Fruit fly (Drosophila melanogaster) whole organism, embryonic: ENCODE data around the gene CG13694.
A peak's percentile ranks its signal among the peaks of the same experiment; 100 is the strongest.

Source experiments
- Adf1 ChIP-seq: fragments of 200-800 bp; sonication (Bioruptor generic); IDR thresholded peaks from 2 replicates; pipeline ENCODE4 v1.3.6; 2022; ENCODE audit warnings: missing biosample characterization, missing genetic modification characterization
- B-H1 ChIP-seq: fragments of 200-800 bp; sonication (Bioruptor generic); IDR thresholded peaks from 3 replicates; pipeline ENCODE4 v1.3.6; 2022; ENCODE audit warnings: missing biosample characterization, missing genetic modification characterization
- B-H2 ChIP-seq: fragments of 200-800 bp; sonication (Bioruptor generic); optimal IDR thresholded peaks from 2 replicates; lab custom pipeline; 2018; ENCODE audit warnings: missing biosample characterization, mild to moderate bottlenecking, missing genetic modification characterization
- BEAF-32 ChIP-seq: fragments of 200-800 bp; sonication (Bioruptor generic); optimal IDR thresholded peaks from 3 replicates; lab custom pipeline; 2017; ENCODE audit warnings: missing biosample characterization, missing genetic modification characterization, mild to moderate bottlenecking, moderate library complexity, missing genetic modification reagents
- CG11085 ChIP-seq: fragments of 200-800 bp; sonication (Bioruptor generic); IDR thresholded peaks from 2 replicates; pipeline ENCODE4 v1.3.6; 2022; ENCODE audit warnings: missing biosample characterization, missing genetic modification characterization
- CG12104 ChIP-seq: fragments of 200-800 bp; sonication (Bioruptor generic); optimal IDR thresholded peaks from 3 replicates; lab custom pipeline; 2016; ENCODE audit warnings: missing biosample characterization, missing genetic modification characterization
- CG12155 ChIP-seq: fragments of 200-800 bp; sonication (Bioruptor generic); optimal IDR thresholded peaks from 3 replicates; lab custom pipeline; 2016; ENCODE audit warnings: missing biosample characterization, missing genetic modification characterization
- CG12769 ChIP-seq: fragments of 200-800 bp; sonication (Bioruptor generic); optimal IDR thresholded peaks from 2 replicates; lab custom pipeline; 2019; ENCODE audit warnings: missing biosample characterization, mild to moderate bottlenecking, missing genetic modification characterization, moderate library complexity
- CG13123 ChIP-seq: fragments of 200-800 bp; sonication (Bioruptor generic); optimal IDR thresholded peaks from 2 replicates; lab custom pipeline; 2016; ENCODE audit warnings: missing biosample characterization, missing genetic modification characterization
- CG15269 ChIP-seq: fragments of 200-800 bp; sonication (Bioruptor generic); optimal IDR thresholded peaks from 2 replicates; lab custom pipeline; 2018; ENCODE audit warnings: missing biosample characterization, mild to moderate bottlenecking, missing genetic modification characterization, moderate library complexity
- CG1529 ChIP-seq: fragments of 200-800 bp; sonication (Bioruptor generic); optimal IDR thresholded peaks from 3 replicates; lab custom pipeline; 2018; ENCODE audit warnings: missing biosample characterization, missing genetic modification characterization
- CG15514 ChIP-seq: fragments of 200-800 bp; sonication (Bioruptor generic); optimal IDR thresholded peaks from 3 replicates; lab custom pipeline; 2017; ENCODE audit warnings: missing biosample characterization, missing genetic modification characterization, mild to moderate bottlenecking, moderate library complexity, missing genetic modification reagents
- CG2116 ChIP-seq: fragments of 200-800 bp; sonication (Bioruptor generic); optimal IDR thresholded peaks from 3 replicates; lab custom pipeline; 2018; ENCODE audit warnings: missing biosample characterization, mild to moderate bottlenecking, missing genetic modification characterization
- CG2120 ChIP-seq: fragments of 200-800 bp; sonication (Bioruptor generic); optimal IDR thresholded peaks from 3 replicates; lab custom pipeline; 2016; ENCODE audit warnings: missing biosample characterization, missing genetic modification characterization
- CG2202 ChIP-seq: fragments of 200-800 bp; sonication (Bioruptor generic); optimal IDR thresholded peaks from 2 replicates; lab custom pipeline; 2018; ENCODE audit warnings: missing biosample characterization, mild to moderate bottlenecking, missing genetic modification characterization
- CG30431 ChIP-seq: fragments of 200-800 bp; sonication (Bioruptor generic); optimal IDR thresholded peaks from 2 replicates; lab custom pipeline; 2017; ENCODE audit warnings: missing biosample characterization, missing genetic modification characterization
- CG3838 ChIP-seq: fragments of 200-800 bp; sonication (Bioruptor generic); optimal IDR thresholded peaks from 3 replicates; lab custom pipeline; 2016; ENCODE audit warnings: missing biosample characterization, missing genetic modification characterization
- CHES-1-like ChIP-seq: fragments of 200-800 bp; sonication (Bioruptor generic); optimal IDR thresholded peaks from 2 replicates; lab custom pipeline; 2016; ENCODE audit warnings: missing biosample characterization, missing genetic modification characterization
- Drgx ChIP-seq: fragments of 200-800 bp; sonication (Bioruptor generic); IDR thresholded peaks from 2 replicates; pipeline ENCODE4 v1.3.6; 2022; ENCODE audit warnings: missing biosample characterization, missing genetic modification characterization
- Fer1 ChIP-seq: fragments of 200-800 bp; sonication (Bioruptor generic); optimal IDR thresholded peaks from 2 replicates; lab custom pipeline; 2017; ENCODE audit warnings: missing biosample characterization, mild to moderate bottlenecking, missing genetic modification characterization
- Fer2 ChIP-seq: fragments of 200-800 bp; sonication (Bioruptor generic); optimal IDR thresholded peaks from 2 replicates; lab custom pipeline; 2018; ENCODE audit warnings: missing biosample characterization, mild to moderate bottlenecking, missing genetic modification characterization, moderate library complexity
- Fer3 ChIP-seq: fragments of 200-800 bp; sonication (Bioruptor generic); optimal IDR thresholded peaks from 2 replicates; lab custom pipeline; 2018; ENCODE audit warnings: missing biosample characterization, mild to moderate bottlenecking, missing genetic modification characterization, moderate library complexity
- Gug ChIP-seq: fragments of 200-800 bp; sonication (Bioruptor generic); IDR thresholded peaks from 4 replicates; pipeline ENCODE4 v1.3.6; 2022; ENCODE audit warnings: missing biosample characterization, missing genetic modification characterization
- HmgD ChIP-seq: fragments of 200-800 bp; sonication (Bioruptor generic); optimal IDR thresholded peaks from 3 replicates; lab custom pipeline; 2016; ENCODE audit warnings: missing biosample characterization, missing genetic modification characterization
- Hsf ChIP-seq: fragments of 200-800 bp; sonication (Bioruptor generic); optimal IDR thresholded peaks from 3 replicates; lab custom pipeline; 2016; ENCODE audit warnings: missing biosample characterization, missing genetic modification characterization
- Max ChIP-seq: fragments of 200-800 bp; sonication (Bioruptor generic); optimal IDR thresholded peaks from 2 replicates; lab custom pipeline; 2016; ENCODE audit warnings: missing biosample characterization, mild to moderate bottlenecking, missing genetic modification characterization
- Med ChIP-seq: fragments of 200-800 bp; sonication (Bioruptor generic); peaks from one replicate; lab custom pipeline; 2016; ENCODE audit warnings: missing biosample characterization, missing genetic modification characterization, mild to moderate bottlenecking, inconsistent platforms, moderate library complexity
- NC2β ChIP-seq: fragments of 200-800 bp; sonication (Bioruptor generic); optimal IDR thresholded peaks from 2 replicates; lab custom pipeline; 2016; ENCODE audit warnings: missing biosample characterization, missing genetic modification characterization
- Nf-YA ChIP-seq: fragments of 200-800 bp; sonication (Bioruptor generic); IDR thresholded peaks from 2 replicates; pipeline ENCODE4 v1.3.6; 2022; ENCODE audit warnings: missing biosample characterization, missing genetic modification characterization
- Ptx1 ChIP-seq: fragments of 200-800 bp; sonication (Bioruptor generic); IDR thresholded peaks from 2 replicates; pipeline ENCODE4 v1.3.6; 2022; ENCODE audit warnings: missing biosample characterization, missing genetic modification characterization
- Ravus ChIP-seq: fragments of 200-800 bp; sonication (Bioruptor generic); IDR thresholded peaks from 2 replicates; pipeline ENCODE4 v1.3.6; 2022; ENCODE audit warnings: missing biosample characterization, missing genetic modification characterization
- Six4 ChIP-seq: fragments of 200-800 bp; sonication (Bioruptor generic); optimal IDR thresholded peaks from 2 replicates; lab custom pipeline; 2016; ENCODE audit warnings: missing biosample characterization, missing genetic modification characterization
- Stat92E ChIP-seq, 3 experiments: fragments of >200 bp in 2 of 3; fragments of 200-800 bp in 1 of 3; sonication (Bioruptor generic) in 1 of 3; optimal IDR thresholded peaks; 2 replicates each; lab custom pipeline; 2017 to 2019; ENCODE audit warnings: missing biosample characterization in 3 of 3, missing genetic modification characterization in 3 of 3, mild to moderate bottlenecking in 1 of 3, moderate library complexity in 1 of 3
- Xbp1 ChIP-seq: fragments of 200-800 bp; sonication (Bioruptor generic); optimal IDR thresholded peaks from 3 replicates; lab custom pipeline; 2016; ENCODE audit warnings: missing biosample characterization, mild to moderate bottlenecking, missing genetic modification characterization
- YL-1 ChIP-seq: fragments of 200-800 bp; sonication (Bioruptor generic); optimal IDR thresholded peaks from 3 replicates; lab custom pipeline; 2017; ENCODE audit warnings: missing biosample characterization, mild to moderate bottlenecking, missing genetic modification characterization
- ap ChIP-seq: fragments of 200-800 bp; sonication (Bioruptor generic); IDR thresholded peaks from 2 replicates; pipeline ENCODE4 v1.3.6; 2022; ENCODE audit warnings: missing biosample characterization, missing genetic modification characterization
- az2 ChIP-seq: fragments of 200-800 bp; sonication (Bioruptor generic); optimal IDR thresholded peaks from 3 replicates; lab custom pipeline; 2016; ENCODE audit warnings: missing biosample characterization, missing genetic modification characterization
- cg ChIP-seq: fragments of 200-800 bp; sonication (Bioruptor generic); optimal IDR thresholded peaks from 3 replicates; lab custom pipeline; 2019; ENCODE audit warnings: missing biosample characterization, mild to moderate bottlenecking, missing genetic modification characterization, moderate library complexity
- dan ChIP-seq: fragments of 200-800 bp; sonication (Bioruptor generic); IDR thresholded peaks from 2 replicates; pipeline ENCODE4 v1.3.6; 2022; ENCODE audit warnings: missing biosample characterization, missing genetic modification characterization
- danr ChIP-seq: fragments of 200-800 bp; sonication (Bioruptor generic); IDR thresholded peaks from 2 replicates; pipeline ENCODE4 v1.3.6; 2022; ENCODE audit warnings: missing biosample characterization, missing genetic modification characterization
- exex ChIP-seq: fragments of 200-800 bp; sonication (Bioruptor generic); optimal IDR thresholded peaks from 4 replicates; lab custom pipeline; 2018; ENCODE audit warnings: missing biosample characterization, mild to moderate bottlenecking, missing genetic modification characterization, moderate library complexity
- fru ChIP-seq: fragments of >200 bp; optimal IDR thresholded peaks from 2 replicates; lab custom pipeline; 2017
- hkb ChIP-seq, 2 experiments: fragments of 200-800 bp in 1 of 2; fragments of >200 bp in 1 of 2; sonication (Bioruptor generic) in 1 of 2; IDR thresholded peaks in 1 of 2; optimal IDR thresholded peaks in 1 of 2; 2 replicates each; pipeline versions ENCODE4 v1.3.6 to Lab custom; 2017 to 2022; ENCODE audit warnings: missing biosample characterization in 1 of 2, missing genetic modification characterization in 1 of 2
- odd ChIP-seq: fragments of 200-800 bp; sonication (Bioruptor generic); optimal IDR thresholded peaks from 2 replicates; lab custom pipeline; 2017; ENCODE audit warnings: missing biosample characterization, mild to moderate bottlenecking, missing genetic modification characterization
- pan ChIP-seq, 4 experiments: fragments of >200 bp in 3 of 4; fragments of 200-800 bp in 1 of 4; sonication (Bioruptor generic) in 1 of 4; optimal IDR thresholded peaks in 3 of 4; IDR thresholded peaks in 1 of 4; 2 replicates each; pipeline versions ENCODE4 v1.3.6 to Lab custom; 2017 to 2022; ENCODE audit warnings: missing biosample characterization in 2 of 4, missing genetic modification characterization in 2 of 4, mixed read lengths in 1 of 4
- scrt ChIP-seq: fragments of 200-800 bp; sonication (Bioruptor generic); optimal IDR thresholded peaks from 2 replicates; lab custom pipeline; 2018; ENCODE audit warnings: missing biosample characterization, mild to moderate bottlenecking, missing genetic modification characterization, moderate library complexity
- sd ChIP-seq: fragments of 200-800 bp; sonication (Bioruptor generic); optimal IDR thresholded peaks from 3 replicates; lab custom pipeline; 2018; ENCODE audit warnings: missing biosample characterization, mild to moderate bottlenecking, missing genetic modification characterization, moderate library complexity
- seq ChIP-seq: fragments of 200-800 bp; sonication (Bioruptor generic); IDR thresholded peaks from 2 replicates; pipeline ENCODE4 v1.3.6; 2022; ENCODE audit warnings: missing biosample characterization, missing genetic modification characterization
- tgo ChIP-seq: fragments of 200-800 bp; sonication (Bioruptor generic); IDR thresholded peaks from 3 replicates; pipeline ENCODE4 v1.3.6; 2022; ENCODE audit warnings: missing biosample characterization, missing genetic modification characterization
- tx ChIP-seq: fragments of 200-800 bp; sonication (Bioruptor generic); optimal IDR thresholded peaks from 2 replicates; lab custom pipeline; 2016; ENCODE audit warnings: missing biosample characterization, missing genetic modification characterization
- zen ChIP-seq: fragments of 200-800 bp; sonication (Bioruptor generic); optimal IDR thresholded peaks from 3 replicates; lab custom pipeline; 2018; ENCODE audit warnings: missing biosample characterization, mild to moderate bottlenecking, missing genetic modification characterization, moderate library complexity

The CG13694 gene

DNA sequence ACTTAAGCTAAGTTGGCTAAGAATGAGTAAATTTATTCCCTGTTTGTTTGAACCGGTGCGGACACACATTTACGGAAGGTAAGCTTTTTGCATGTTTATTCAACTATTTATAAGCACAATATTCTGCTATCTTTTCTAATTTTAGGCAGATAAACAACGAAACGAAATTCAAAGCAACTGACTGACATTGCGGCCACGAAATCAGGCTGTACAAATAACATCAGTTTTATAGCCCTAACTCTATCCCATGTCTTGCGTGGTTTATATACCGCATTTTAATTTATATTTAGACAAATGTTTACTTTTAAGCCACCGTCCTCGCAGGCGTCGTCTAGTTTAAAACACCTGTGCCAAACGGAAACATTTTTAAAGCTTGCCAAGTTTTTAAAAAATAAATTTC, 31.2 kb downstream of the CG13694 start (continued):
- peak; percentile 1 for TF ChIP-seq sd (tag; lab: Kevin White, UChicago)
- TF ChIP-seq CG3838, result no peak
- no peak for TF ChIP-seq Drgx (GFP tag; lab: Robert Waterston, UW)
- TF ChIP-seq pan (optimal IDR thresholded peaks at IDR 0.05; lab: Kevin White, UChicago), result no peak
- no peak for TF ChIP-seq pan (GFP tag; optimal IDR thresholded peaks at IDR 0.05 in 1 of 2, IDR thresholded peaks at IDR 0.05 in 1 of 2)
- no peak for TF ChIP-seq danr (GFP tag; lab: Robert Waterston, UW)
- no peak for TF ChIP-seq CG2120 (GFP tag; lab: Kevin White, UChicago)
- no peak for TF ChIP-seq B-H1 (GFP tag; lab: Robert Waterston, UW)
- no peak for TF ChIP-seq tx
- no peak for TF ChIP-seq az2 (GFP tag; lab: Kevin White, UChicago)
- peak; percentile 68 for TF ChIP-seq Fer1
- no peak for TF ChIP-seq BEAF-32 (GFP tag; lab: Kevin White, UChicago)
- TF ChIP-seq Ptx1 (GFP tag; lab: Robert Waterston, UW), result no peak
- no peak for TF ChIP-seq CG1529 (GFP tag; lab: Kevin White, UChicago)
- TF ChIP-seq cg, result no peak
- TF ChIP-seq CG2116 (GFP tag; lab: Kevin White, UChicago), result no peak
- TF ChIP-seq dan (GFP tag; lab: Robert Waterston, UW), result no peak
- TF ChIP-seq NC2β (GFP tag; lab: Kevin White, UChicago), result no peak
- TF ChIP-seq CG11085 (GFP tag; lab: Robert Waterston, UW), result no peak
- TF ChIP-seq CG2202 (tag; lab: Kevin White, UChicago), result no peak
- peak; percentile 35 for TF ChIP-seq odd (GFP tag; lab: Kevin White, UChicago)
- TF ChIP-seq scrt, result peak; percentile 7
- TF ChIP-seq Xbp1 (GFP tag; lab: Kevin White, UChicago), result no peak
- no peak for TF ChIP-seq hkb (optimal IDR thresholded peaks at IDR 0.05; lab: Kevin White, UChicago)
- TF ChIP-seq hkb (GFP tag; IDR thresholded peaks at IDR 0.05; lab: Robert Waterston, UW), result no peak
- TF ChIP-seq Ravus (GFP tag; lab: Robert Waterston, UW), result no peak
- TF ChIP-seq CG12104, result no peak
- no peak for TF ChIP-seq CHES-1-like
- no peak for TF ChIP-seq Nf-YA (GFP tag; lab: Robert Waterston, UW)
- peak; percentile 20 for TF ChIP-seq Fer2 (tag; lab: Kevin White, UChicago)
- TF ChIP-seq Adf1 (GFP tag; lab: Robert Waterston, UW), result no peak
- no peak for TF ChIP-seq zen (tag; lab: Kevin White, UChicago)
- no peak for TF ChIP-seq CG30431 (GFP tag; lab: Kevin White, UChicago)
- no peak for TF ChIP-seq Hsf
- no peak for TF ChIP-seq ap (GFP tag; lab: Robert Waterston, UW)
- TF ChIP-seq CG12769 (tag; lab: Kevin White, UChicago), result peak; percentile 47
- peak; percentile 76 for TF ChIP-seq Med (GFP tag; lab: Kevin White, UChicago)
- no peak for TF ChIP-seq Stat92E (GFP tag; optimal IDR thresholded peaks at IDR 0.05; lab: Kevin White, UChicago)
- no peak for TF ChIP-seq CG13123 (GFP tag; lab: Kevin White, UChicago)
- TF ChIP-seq YL-1, result no peak
- no peak for TF ChIP-seq tgo (GFP tag; lab: Robert Waterston, UW)
- TF ChIP-seq Fer3 (tag; lab: Kevin White, UChicago), result peak; percentile 38
- peak; percentile 41 for TF ChIP-seq CG15514 (GFP tag; lab: Kevin White, UChicago)
- TF ChIP-seq CG12155 (GFP tag; lab: Kevin White, UChicago), result no peak
- TF ChIP-seq B-H2 (GFP tag; lab: Kevin White, UChicago), result peak; percentile 36
- TF ChIP-seq Gug (GFP tag; lab: Robert Waterston, UW), result no peak
- TF ChIP-seq CG15269, result peak; percentile 22
- no peak for TF ChIP-seq seq (GFP tag; lab: Robert Waterston, UW)
- no peak for TF ChIP-seq HmgD (GFP tag; lab: Kevin White, UChicago)
- peak; percentile 38 for TF ChIP-seq exex (tag; lab: Kevin White, UChicago)
- no peak for TF ChIP-seq fru
- TF ChIP-seq Max (GFP tag; lab: Kevin White, UChicago), result no peak
- TF ChIP-seq Six4 (GFP tag; lab: Kevin White, UChicago), result no peak
